Worm (Caenorhabditis elegans) whole organism, L1 larva: ENCODE measurements around the gene C33E10.8.

Source experiments
- fkh-10 ChIP-seq: sonication (generic microtip); optimal IDR thresholded peaks from 2 replicates; lab custom pipeline; 2017; ENCODE audit warnings: missing biosample characterization, missing genetic modification reagents, missing genetic modification characterization
- lin-35 ChIP-seq, 2 experiments: fragments of 150-350 bp; optimal IDR thresholded peaks; 2 replicates each; lab custom pipeline; 2014; ENCODE audit warnings: missing biosample characterization in 2 of 2, missing genetic modification characterization in 2 of 2, missing genetic modification reagents in 2 of 2
- mab-9 ChIP-seq: fragments of 200-800 bp; sonication (Bioruptor generic); IDR thresholded peaks from 2 replicates; pipeline ENCODE4 v1.3.6; 2022; ENCODE audit warnings: missing genetic modification reagents, missing genetic modification characterization, missing compliant biosample characterization
- nhr-20 ChIP-seq: sonication (generic microtip); optimal IDR thresholded peaks from 2 replicates; lab custom pipeline; 2016; ENCODE audit warnings: mild to moderate bottlenecking, missing genetic modification characterization, missing compliant biosample characterization

DNA sequence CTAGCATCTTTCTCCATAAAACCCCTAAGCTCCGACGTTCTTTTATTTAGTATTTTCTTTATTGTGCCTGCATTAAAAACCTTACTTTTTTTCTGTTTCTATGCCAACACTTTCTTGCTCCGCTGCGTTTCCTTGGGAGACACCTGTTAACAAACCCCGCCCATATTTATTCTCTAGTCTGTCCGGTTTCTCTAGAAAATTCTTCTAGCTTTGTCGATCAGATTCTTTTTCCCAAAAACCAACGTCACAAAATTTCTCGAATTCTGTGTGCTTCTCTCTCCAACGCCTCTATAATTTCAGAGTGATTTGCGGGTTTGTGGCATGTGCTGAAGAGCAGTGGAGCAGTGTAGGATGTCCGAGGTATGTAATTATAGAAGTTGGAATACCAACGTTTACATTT lies 23.7 kb upstream of the C33E10.8 start, which contains the start of gene ptr-5:
- TF ChIP-seq lin-35 (GFP tag; optimal IDR thresholded peaks at IDR 0.05; lab: Kevin White, UChicago) (no peak), mab-9 (GFP tag; lab: Robert Waterston, UW) (no peak), nhr-20 (tag; lab: Kevin White, UChicago) (no peak), fkh-10 (no peak)
